Worm (Caenorhabditis elegans): ENCODE results near the gene T26E4.18.
"Not testable (repeated sequence)": the region's sequence is repeated elsewhere in the genome, so short reads cannot be mapped to it uniquely, and the experiment has no call there.

Gene T26E4.18

DNA sequence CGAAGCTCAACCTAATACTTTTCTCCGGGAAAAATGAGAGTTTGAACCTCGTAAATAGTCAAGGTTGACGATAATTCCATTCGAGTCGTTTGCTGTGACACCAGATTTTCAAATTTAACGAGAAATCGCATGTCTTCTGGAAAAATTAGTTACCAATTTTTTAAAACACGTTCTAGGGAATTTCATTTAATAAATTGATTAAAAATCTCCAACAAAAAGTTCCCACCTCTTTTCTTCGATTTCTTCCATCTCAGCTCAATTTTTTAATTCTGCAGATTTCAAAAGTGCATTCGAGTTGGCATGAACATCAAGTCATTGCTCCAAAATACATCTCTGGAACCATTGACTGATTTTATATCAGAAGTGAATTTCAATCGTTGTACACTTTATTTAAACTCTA lies 8.3 kb upstream of the T26E4.18 start, which contains the start of gene nhr-282:
Gene nhr-282, plus strand, starts transcription at position 301 of the 400 bp plus-strand sequence.
- not testable (repeated sequence) for TF ChIP-seq nhr-237, mls-2, blmp-1 (tag; optimal IDR thresholded peaks at IDR 0.05)

ce11 chrV:15810446-15810845 lies 6.8 kb upstream of the T26E4.18 start, which contains the start of gene F54B8.1:
Gene F54B8.1, plus strand, starts transcription at chrV:15810746.
- no peak for TF ChIP-seq elt-3 (tag; optimal IDR thresholded peaks at IDR 0.05)
- TF ChIP-seq ham-2 (GFP tag; optimal IDR thresholded peaks at IDR 0.05), result no peak
- TF ChIP-seq zip-8 (tag; optimal IDR thresholded peaks at IDR 0.05), result no peak
- TF ChIP-seq nhr-2 (tag; optimal IDR thresholded peaks at IDR 0.05), result no peak
- no peak for TF ChIP-seq lin-13 (tag; optimal IDR thresholded peaks at IDR 0.05)
- TF ChIP-seq tbx-8 (GFP tag; optimal IDR thresholded peaks at IDR 0.05), result no peak
- no peak for TF ChIP-seq nhr-237 (tag; optimal IDR thresholded peaks at IDR 0.05)
- TF ChIP-seq bed-3 (GFP tag; optimal IDR thresholded peaks at IDR 0.05), result no peak
- no peak for TF ChIP-seq unc-120 (tag; optimal IDR thresholded peaks at IDR 0.05; ENCODE audit: poor library complexity, severe bottlenecking)
- TF ChIP-seq lin-32 (GFP tag; optimal IDR thresholded peaks at IDR 0.05), result no peak
- TF ChIP-seq ceh-39 (tag; optimal IDR thresholded peaks at IDR 0.05), result no peak
- TF ChIP-seq unc-39 (tag; optimal IDR thresholded peaks at IDR 0.05), result no peak
- no peak for TF ChIP-seq lsy-2 (tag; optimal IDR thresholded peaks at IDR 0.05)
- TF ChIP-seq snpc-4 (tag; optimal IDR thresholded peaks at IDR 0.05), result no peak
- TF ChIP-seq M03D4.4 (tag; optimal IDR thresholded peaks at IDR 0.05), result no peak

- no peak for TF ChIP-seq blmp-1 (tag; optimal IDR thresholded peaks at IDR 0.05)
- TF ChIP-seq ceh-39 (tag; optimal IDR thresholded peaks at IDR 0.05), result no peak
- no peak for TF ChIP-seq nhr-2 (tag; optimal IDR thresholded peaks at IDR 0.05)
- TF ChIP-seq nhr-12 (tag; optimal IDR thresholded peaks at IDR 0.05), result no peak
- TF ChIP-seq ceh-83 (GFP tag; optimal IDR thresholded peaks at IDR 0.05), result no peak
- TF ChIP-seq ham-2 (GFP tag; optimal IDR thresholded peaks at IDR 0.05), result no peak
- no peak for TF ChIP-seq lsy-2 (tag; optimal IDR thresholded peaks at IDR 0.05)
- no peak for TF ChIP-seq nhr-237 (tag; optimal IDR thresholded peaks at IDR 0.05)
Measured at ce11 chrV:15809543-15809942, 5.9 kb upstream of the T26E4.18 start, which contains the start of gene srsx-36. Gene srsx-36, minus strand, starts transcription at chrV:15809643.

ce11 chrV:15807420-15807819 lies 3.8 kb upstream of the T26E4.18 start, which contains the start of gene srsx-38:
Gene srsx-38, minus strand, starts transcription at chrV:15807520.
- not testable (repeated sequence) for TF ChIP-seq unc-120 (tag; optimal IDR thresholded peaks at IDR 0.05; ENCODE audit: poor library complexity, severe bottlenecking); tbx-8 (GFP tag; optimal IDR thresholded peaks at IDR 0.05); flh-1 (GFP tag; optimal IDR thresholded peaks at IDR 0.05)

DNA sequence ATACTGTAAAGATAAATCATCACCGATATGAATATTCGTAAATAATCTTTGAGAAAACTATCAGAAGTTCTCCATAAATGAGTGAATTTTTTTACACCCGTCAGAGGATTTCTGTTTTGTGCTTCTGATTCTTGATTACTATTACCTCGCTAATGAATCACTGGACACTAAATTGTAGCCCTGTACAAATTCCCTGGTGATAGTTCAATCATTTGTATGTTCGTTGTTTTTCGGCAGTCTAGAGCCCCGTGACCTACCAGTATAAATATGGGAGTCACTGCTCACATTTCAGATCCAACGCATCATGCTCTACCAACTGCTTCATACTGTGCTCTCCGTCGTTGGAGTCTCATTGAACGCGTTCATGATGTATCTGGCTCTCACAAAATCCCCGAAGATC lies 569 bp downstream of the T26E4.18 start, which contains the start of gene srd-27:
Gene srd-27, plus strand, starts transcription at position 301 of the 400 bp plus-strand sequence.
- TF ChIP-seq nhr-2, M03D4.4, nhr-28 (tag; optimal IDR thresholded peaks at IDR 0.05): not testable (repeated sequence)

DNA sequence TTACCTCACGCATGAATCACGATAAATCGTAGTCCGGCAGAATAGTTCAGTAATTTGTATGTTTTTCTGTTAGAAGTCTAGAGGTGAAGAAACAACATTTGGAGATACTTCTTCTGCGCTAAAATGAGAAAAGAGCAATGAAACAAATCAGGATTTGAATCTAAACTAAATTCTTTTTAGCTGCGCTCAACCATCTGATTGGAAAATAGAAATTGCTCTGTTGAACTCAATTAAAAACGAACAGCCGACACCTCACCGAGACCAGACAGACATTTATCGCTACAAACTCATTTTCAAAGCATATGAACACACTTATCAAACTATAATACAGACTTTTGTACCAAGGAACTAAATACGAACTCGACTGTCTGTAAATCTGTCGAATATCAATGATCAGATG lies 1.0 kb downstream of the T26E4.18 start, which contains the start of gene T26E4.9:
Gene T26E4.9, minus strand, starts transcription at position 101 of the 400 bp plus-strand sequence.
- not testable (repeated sequence) for TF ChIP-seq tbx-8 (GFP tag; optimal IDR thresholded peaks at IDR 0.05); lin-13 (tag; optimal IDR thresholded peaks at IDR 0.05); elt-1 (tag; optimal IDR thresholded peaks at IDR 0.05; ENCODE audit: borderline replicate concordance, insufficient read depth)

- TF ChIP-seq tbx-8 (GFP tag; optimal IDR thresholded peaks at IDR 0.05) (no peak), lin-32 (GFP tag; optimal IDR thresholded peaks at IDR 0.05) (no peak), ceh-83 (GFP tag; optimal IDR thresholded peaks at IDR 0.05) (no peak), hlh-1 (tag; optimal IDR thresholded peaks at IDR 0.05) (no peak), ham-2 (GFP tag; optimal IDR thresholded peaks at IDR 0.05) (no peak), pha-4 (tag; optimal IDR thresholded peaks at IDR 0.05) (no peak), ceh-39 (tag; optimal IDR thresholded peaks at IDR 0.05) (no peak), ceh-43 (GFP tag; optimal IDR thresholded peaks at IDR 0.05) (no peak), elt-3 (tag; optimal IDR thresholded peaks at IDR 0.05) (no peak), blmp-1 (tag; optimal IDR thresholded peaks at IDR 0.05) (no peak), mep-1 (tag; optimal IDR thresholded peaks at IDR 0.05) (no peak), drap-1 (GFP tag; optimal IDR thresholded peaks at IDR 0.05) (no peak), nhr-237 (tag; optimal IDR thresholded peaks at IDR 0.05) (no peak), nhr-28 (tag; optimal IDR thresholded peaks at IDR 0.05) (no peak), sptf-1 (tag; optimal IDR thresholded peaks at IDR 0.05) (no peak), zip-8 (tag; optimal IDR thresholded peaks at IDR 0.05) (no peak), unc-120 (tag; optimal IDR thresholded peaks at IDR 0.05; ENCODE audit: poor library complexity, severe bottlenecking) (no peak), nhr-76 (tag; optimal IDR thresholded peaks at IDR 0.05) (no peak), nhr-2 (tag; optimal IDR thresholded peaks at IDR 0.05) (no peak)
Measured at ce11 chrV:15798108-15798507, 5.5 kb downstream of the T26E4.18 start, which contains the start of gene T26E4.10. Gene T26E4.10, minus strand, starts transcription at chrV:15798208.
